Worm (Caenorhabditis elegans) whole organism, L4/young adult: ENCODE data around the gene chch-3.

Experiments used
- dao-5 ChIP-seq: sonication (generic microtip); optimal IDR thresholded peaks from 2 replicates; lab custom pipeline; 2016; ENCODE audit warnings: missing genotype, missing genetic modification characterization, moderate library complexity, missing compliant biosample characterization
- him-1 ChIP-seq: sonication (generic microtip); optimal IDR thresholded peaks from 2 replicates; lab custom pipeline; 2016; ENCODE audit warnings: missing genotype, missing genetic modification reagents, missing genetic modification characterization, missing compliant biosample characterization

- TF ChIP-seq dao-5 (tag; lab: Kevin White, UChicago) (no peak), him-1 (tag; lab: Kevin White, UChicago) (no peak)
Observed at ce11 chrII:9466095-9466494, 49.3 kb downstream of the chch-3 start, which contains the start of gene chil-22.
